Fruit fly (Drosophila melanogaster) whole organism, embryonic: Measurements from ENCODE around the gene RpS15Aa.

Experiments used
- ATbp ChIP-seq: fragments of 200-800 bp; sonication (Bioruptor generic); optimal IDR thresholded peaks from 2 replicates; lab custom pipeline; 2017; ENCODE audit warnings: missing biosample characterization, mild to moderate bottlenecking, missing genetic modification characterization, missing genetic modification reagents
- CG10431 ChIP-seq: fragments of 200-800 bp; sonication (Bioruptor generic); optimal IDR thresholded peaks from 3 replicates; lab custom pipeline; 2018; ENCODE audit warnings: missing biosample characterization, mild to moderate bottlenecking, missing genetic modification characterization
- CG10959 ChIP-seq: fragments of 200-800 bp; sonication (Bioruptor generic); IDR thresholded peaks from 2 replicates; pipeline ENCODE4 v1.3.6; 2022; ENCODE audit warnings: missing biosample characterization, missing genetic modification characterization
- CG14860 ChIP-seq: fragments of 200-800 bp; sonication (Bioruptor generic); IDR thresholded peaks from 3 replicates; pipeline ENCODE4 v1.3.6; 2022; ENCODE audit warnings: missing biosample characterization, missing genetic modification characterization; ENCODE audit not compliant: partially characterized antibody
- CG15601 ChIP-seq: fragments of 200-800 bp; sonication (Bioruptor generic); optimal IDR thresholded peaks from 3 replicates; lab custom pipeline; 2019; ENCODE audit warnings: missing biosample characterization, mild to moderate bottlenecking, missing genetic modification characterization, moderate library complexity
- CG1602 ChIP-seq: fragments of 200-800 bp; sonication (Bioruptor generic); optimal IDR thresholded peaks from 3 replicates; lab custom pipeline; 2016; ENCODE audit warnings: missing biosample characterization, missing genetic modification characterization
- CG17385 ChIP-seq: fragments of 200-800 bp; sonication (Bioruptor generic); optimal IDR thresholded peaks from 3 replicates; lab custom pipeline; 2018; ENCODE audit warnings: missing biosample characterization, mild to moderate bottlenecking, missing genetic modification characterization
- CG32532 ChIP-seq: fragments of 200-800 bp; sonication (Bioruptor generic); IDR thresholded peaks from 2 replicates; pipeline ENCODE4 v1.3.6; 2022; ENCODE audit warnings: missing biosample characterization, missing genetic modification characterization
- CG33557 ChIP-seq: fragments of 200-800 bp; sonication (Bioruptor generic); optimal IDR thresholded peaks from 2 replicates; lab custom pipeline; 2019; ENCODE audit warnings: missing biosample characterization, mild to moderate bottlenecking, missing genetic modification characterization, moderate library complexity
- CG34224 ChIP-seq: fragments of 200-800 bp; sonication (Bioruptor generic); IDR thresholded peaks from 3 replicates; pipeline ENCODE4 v1.3.6; 2022; ENCODE audit warnings: missing biosample characterization, missing genetic modification characterization; ENCODE audit not compliant: partially characterized antibody
- CG34376 ChIP-seq: fragments of 200-800 bp; sonication (Bioruptor generic); optimal IDR thresholded peaks from 2 replicates; lab custom pipeline; 2018; ENCODE audit warnings: missing biosample characterization, mild to moderate bottlenecking, missing genetic modification characterization
- CG4424 ChIP-seq: fragments of 200-800 bp; sonication (Bioruptor generic); optimal IDR thresholded peaks from 3 replicates; lab custom pipeline; 2016; ENCODE audit warnings: missing biosample characterization, missing genetic modification characterization
- CG7556 ChIP-seq: fragments of 200-800 bp; sonication (Bioruptor generic); optimal IDR thresholded peaks from 2 replicates; lab custom pipeline; 2017; ENCODE audit warnings: missing biosample characterization, mild to moderate bottlenecking, missing genetic modification characterization
- CG8924 ChIP-seq: fragments of 200-800 bp; optimal IDR thresholded peaks from 3 replicates; lab custom pipeline; 2019; ENCODE audit warnings: missing biosample characterization, mild to moderate bottlenecking, missing genetic modification characterization, moderate library complexity
- CG9215 ChIP-seq: fragments of 200-800 bp; sonication (Bioruptor generic); IDR thresholded peaks from 2 replicates; pipeline ENCODE4 v1.3.6; 2022; ENCODE audit warnings: missing biosample characterization, missing genetic modification characterization
- CG9727 ChIP-seq: fragments of 200-800 bp; sonication (Bioruptor generic); optimal IDR thresholded peaks from 3 replicates; lab custom pipeline; 2017; ENCODE audit warnings: missing biosample characterization, mild to moderate bottlenecking, missing genetic modification characterization
- CG9932 ChIP-seq: fragments of 200-800 bp; sonication (Bioruptor generic); IDR thresholded peaks from 2 replicates; pipeline ENCODE4 v1.3.6; 2022; ENCODE audit warnings: missing biosample characterization, missing genetic modification characterization
- Doc3 ChIP-seq: fragments of 200-800 bp; sonication (Bioruptor generic); IDR thresholded peaks from 3 replicates; pipeline ENCODE4 v1.3.6; 2022; ENCODE audit warnings: missing biosample characterization, missing genetic modification characterization; ENCODE audit not compliant: partially characterized antibody
- Hmr ChIP-seq: fragments of 200-800 bp; sonication (Bioruptor generic); optimal IDR thresholded peaks from 3 replicates; lab custom pipeline; 2017; ENCODE audit warnings: mild to moderate bottlenecking, missing biosample characterization, missing genetic modification reagents, missing genetic modification characterization
- Hr3 ChIP-seq: fragments of 200-800 bp; sonication (Bioruptor generic); optimal IDR thresholded peaks from 3 replicates; lab custom pipeline; 2016; ENCODE audit warnings: missing biosample characterization, missing genetic modification characterization
- MBD-R2 ChIP-seq: fragments of 200-800 bp; sonication (Bioruptor generic); IDR thresholded peaks from 2 replicates; pipeline ENCODE4 v1.3.6; 2022; ENCODE audit warnings: missing biosample characterization, missing genetic modification characterization
- Mad ChIP-seq: fragments of 200-800 bp; sonication (Bioruptor generic); optimal IDR thresholded peaks from 2 replicates; lab custom pipeline; 2016; ENCODE audit warnings: missing biosample characterization, missing genetic modification characterization
- Max ChIP-seq: fragments of 200-800 bp; sonication (Bioruptor generic); optimal IDR thresholded peaks from 2 replicates; lab custom pipeline; 2016; ENCODE audit warnings: missing biosample characterization, mild to moderate bottlenecking, missing genetic modification characterization
- Nf-YA ChIP-seq: fragments of 200-800 bp; sonication (Bioruptor generic); IDR thresholded peaks from 2 replicates; pipeline ENCODE4 v1.3.6; 2022; ENCODE audit warnings: missing biosample characterization, missing genetic modification characterization
- Rfx ChIP-seq: fragments of 200-800 bp; sonication (Bioruptor generic); IDR thresholded peaks from 2 replicates; pipeline ENCODE4 v1.3.6; 2022; ENCODE audit warnings: missing biosample characterization, missing genetic modification characterization
- Sox100B ChIP-seq: fragments of 200-800 bp; sonication (Bioruptor generic); optimal IDR thresholded peaks from 3 replicates; lab custom pipeline; 2018; ENCODE audit warnings: missing biosample characterization, mild to moderate bottlenecking, missing genetic modification characterization
- Sry-δ ChIP-seq: fragments of 200-800 bp; sonication (Bioruptor generic); optimal IDR thresholded peaks from 2 replicates; lab custom pipeline; 2016; ENCODE audit warnings: missing biosample characterization, missing genetic modification characterization
- Trl ChIP-seq, 3 experiments: fragments of >200 bp in 2 of 3; fragments of 200-800 bp in 1 of 3; sonication (Bioruptor generic) in 1 of 3; optimal IDR thresholded peaks; 2 replicates in 1 of 3; 3 replicates in 2 of 3; lab custom pipeline; 2016 to 2017; ENCODE audit warnings: missing biosample characterization in 1 of 3, missing genetic modification characterization in 1 of 3
- YL-1 ChIP-seq: fragments of 200-800 bp; sonication (Bioruptor generic); optimal IDR thresholded peaks from 3 replicates; lab custom pipeline; 2017; ENCODE audit warnings: missing biosample characterization, mild to moderate bottlenecking, missing genetic modification characterization
- az2 ChIP-seq: fragments of 200-800 bp; sonication (Bioruptor generic); optimal IDR thresholded peaks from 3 replicates; lab custom pipeline; 2016; ENCODE audit warnings: missing biosample characterization, missing genetic modification characterization
- bbx ChIP-seq: fragments of 200-800 bp; sonication (Bioruptor generic); IDR thresholded peaks from 2 replicates; pipeline ENCODE4 v1.3.6; 2022; ENCODE audit warnings: missing biosample characterization, missing genetic modification characterization; ENCODE audit not compliant: partially characterized antibody
- chm ChIP-seq: fragments of 200-800 bp; sonication (Bioruptor generic); IDR thresholded peaks from 2 replicates; pipeline ENCODE4 v1.3.6; 2022; ENCODE audit warnings: missing biosample characterization, missing genetic modification characterization
- crol ChIP-seq: fragments of 200-800 bp; sonication (Bioruptor generic); IDR thresholded peaks from 2 replicates; pipeline ENCODE4 v1.3.6; 2022; ENCODE audit warnings: missing biosample characterization, missing genetic modification characterization
- ind ChIP-seq: fragments of 200-800 bp; sonication (Bioruptor generic); optimal IDR thresholded peaks from 3 replicates; lab custom pipeline; 2016; ENCODE audit warnings: missing biosample characterization, missing genetic modification characterization
- jumu ChIP-seq: fragments of 200-800 bp; sonication (Bioruptor generic); optimal IDR thresholded peaks from 3 replicates; lab custom pipeline; 2016; ENCODE audit warnings: missing biosample characterization, missing genetic modification characterization
- knrl ChIP-seq: fragments of 200-800 bp; sonication (Bioruptor generic); IDR thresholded peaks from 3 replicates; pipeline ENCODE4 v1.3.6; 2022; ENCODE audit warnings: missing biosample characterization, missing genetic modification characterization; ENCODE audit not compliant: partially characterized antibody
- lilli ChIP-seq: fragments of 200-800 bp; sonication (Bioruptor generic); optimal IDR thresholded peaks from 3 replicates; lab custom pipeline; 2016; ENCODE audit warnings: missing biosample characterization, missing genetic modification characterization
- mld ChIP-seq: fragments of 200-800 bp; sonication (Bioruptor generic); IDR thresholded peaks from 3 replicates; pipeline ENCODE4 v1.3.6; 2022; ENCODE audit warnings: missing biosample characterization, missing genetic modification characterization; ENCODE audit not compliant: partially characterized antibody
- nau ChIP-seq: fragments of 200-800 bp; sonication (Bioruptor generic); optimal IDR thresholded peaks from 3 replicates; lab custom pipeline; 2017; ENCODE audit warnings: missing biosample characterization, mild to moderate bottlenecking, missing genetic modification characterization, missing genetic modification reagents
- repo ChIP-seq: fragments of 200-800 bp; sonication (Bioruptor generic); optimal IDR thresholded peaks from 2 replicates; lab custom pipeline; 2016; ENCODE audit warnings: missing biosample characterization, missing genetic modification characterization
- row ChIP-seq: fragments of 200-800 bp; sonication (Bioruptor generic); IDR thresholded peaks from 3 replicates; pipeline ENCODE4 v1.3.6; 2022; ENCODE audit warnings: missing biosample characterization, missing genetic modification characterization
- sisA ChIP-seq: fragments of 200-800 bp; sonication (Bioruptor generic); IDR thresholded peaks from 2 replicates; pipeline ENCODE4 v1.3.6; 2022; ENCODE audit warnings: missing biosample characterization, missing genetic modification characterization
- slou ChIP-seq: fragments of 200-800 bp; sonication (Bioruptor generic); optimal IDR thresholded peaks from 3 replicates; lab custom pipeline; 2016; ENCODE audit warnings: missing biosample characterization, missing genetic modification characterization
- sna ChIP-seq: fragments of 200-800 bp; sonication (Bioruptor generic); IDR thresholded peaks from 2 replicates; pipeline ENCODE4 v1.3.6; 2022; ENCODE audit warnings: missing biosample characterization, missing genetic modification characterization; ENCODE audit not compliant: partially characterized antibody
- sob ChIP-seq: fragments of 200-800 bp; sonication (Bioruptor generic); IDR thresholded peaks from 2 replicates; pipeline ENCODE4 v1.3.6; 2022; ENCODE audit warnings: missing biosample characterization, missing genetic modification characterization
- sqz ChIP-seq: fragments of 200-800 bp; sonication (Bioruptor generic); optimal IDR thresholded peaks from 3 replicates; lab custom pipeline; 2018; ENCODE audit warnings: missing biosample characterization, mild to moderate bottlenecking, missing genetic modification characterization
- trh ChIP-seq: fragments of 200-800 bp; sonication (Bioruptor generic); optimal IDR thresholded peaks from 2 replicates; lab custom pipeline; 2016; ENCODE audit warnings: missing biosample characterization, missing genetic modification characterization
- z ChIP-seq: fragments of 200-800 bp; sonication (Bioruptor generic); IDR thresholded peaks from 3 replicates; pipeline ENCODE4 v1.3.6; 2022; ENCODE audit warnings: missing biosample characterization, missing genetic modification characterization

Gene RpS15Aa

DNA sequence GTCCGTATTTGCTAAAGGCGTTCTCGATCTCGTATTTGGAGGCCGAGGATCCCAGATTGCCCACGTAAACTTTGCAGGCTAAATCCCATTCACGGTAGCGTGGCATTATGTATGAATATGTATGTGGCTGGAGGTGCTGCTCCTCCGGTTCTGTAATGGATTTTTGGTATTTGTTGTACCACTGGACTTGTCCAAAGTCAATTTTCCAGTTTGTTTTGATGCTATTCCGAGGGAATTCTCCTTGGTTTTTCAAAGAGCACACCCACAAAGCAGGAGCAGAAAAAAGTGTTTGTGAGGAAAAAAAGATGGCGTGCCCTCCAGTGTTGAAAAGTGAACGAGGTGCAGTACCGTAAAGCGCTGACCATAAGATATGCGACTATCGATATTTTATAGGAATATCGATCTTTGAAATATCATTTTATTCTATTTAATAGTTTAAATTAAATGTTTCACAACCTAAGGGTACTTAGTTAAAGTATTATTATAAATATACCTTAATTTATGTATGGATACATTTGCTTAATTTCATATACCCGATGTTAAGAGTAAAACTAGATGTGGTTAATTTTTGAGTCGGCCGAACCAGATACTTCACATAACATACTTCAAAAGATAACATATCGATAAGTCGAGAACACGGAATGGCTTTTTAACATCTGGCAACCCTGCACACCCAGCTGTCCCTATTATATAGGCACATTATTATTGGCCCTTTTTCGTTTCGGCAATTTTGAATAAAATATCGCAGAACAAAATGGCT, 47.3 kb upstream of the RpS15Aa start, which contains the start of the genes Rbp1-like and Tim9a (continued):
- peak; percentile 39 for TF ChIP-seq Max (GFP tag; lab: Kevin White, UChicago)
- TF ChIP-seq Sox100B (GFP tag; lab: Kevin White, UChicago), result peak; percentile 38
- TF ChIP-seq CG34224 (GFP tag; lab: Robert Waterston, UW), result peak; percentile 65
- peak; percentile 65 for TF ChIP-seq CG9932
- peak; percentile 53 for TF ChIP-seq CG34376 (GFP tag; lab: Kevin White, UChicago)
- peak; percentile 29 for TF ChIP-seq slou
- peak; percentile 41 for TF ChIP-seq CG7556 (GFP tag; lab: Kevin White, UChicago)
- TF ChIP-seq Rfx (GFP tag; lab: Robert Waterston, UW), result peak; percentile 56
- TF ChIP-seq sisA (GFP tag; lab: Robert Waterston, UW), result no peak
- TF ChIP-seq CG10959 (GFP tag; lab: Robert Waterston, UW), result no peak
- peak; percentile 22; the same call in 1 of the 2 replicates for TF ChIP-seq CG32532 (GFP tag; lab: Robert Waterston, UW)
- peak; percentile 73 for TF ChIP-seq YL-1 (GFP tag; lab: Kevin White, UChicago)
- 0 out of 2 replicates have a peak, but pooled peaks have one; percentile 13 for TF ChIP-seq CG9215 (GFP tag; lab: Robert Waterston, UW)
- peak; percentile 24; the same call in 1 of the 2 replicates for TF ChIP-seq MBD-R2 (GFP tag; lab: Robert Waterston, UW)
- TF ChIP-seq CG33557 (GFP tag; lab: Kevin White, UChicago), result peak; percentile 17
- no peak for TF ChIP-seq repo
- TF ChIP-seq mld, result peak; percentile 60; the same call in 1 of the 3 replicates
- peak; percentile 69 for TF ChIP-seq CG14860 (GFP tag; lab: Robert Waterston, UW)
- TF ChIP-seq CG8924 (tag; lab: Kevin White, UChicago), result peak; percentile 46
- TF ChIP-seq Mad (GFP tag; lab: Kevin White, UChicago), result peak; percentile 15
- TF ChIP-seq nau (GFP tag; lab: Kevin White, UChicago), result no peak
- peak; percentile 32 for TF ChIP-seq CG17385 (GFP tag; lab: Kevin White, UChicago)
- peak; percentile 62; the same call in 1 of the 2 replicates for TF ChIP-seq sna (GFP tag; lab: Robert Waterston, UW)
- 0 out of 2 replicates have a peak, but pooled peaks have one; percentile 17 for TF ChIP-seq bbx (GFP tag; lab: Robert Waterston, UW)
- peak; percentile 30 for TF ChIP-seq CG9727 (GFP tag; lab: Kevin White, UChicago)
- no peak for TF ChIP-seq ATbp (GFP tag; lab: Kevin White, UChicago)
- TF ChIP-seq Sry-δ (GFP tag; lab: Kevin White, UChicago), result peak; percentile 52
- peak; percentile 26 for TF ChIP-seq ind (GFP tag; lab: Kevin White, UChicago)
- TF ChIP-seq CG1602 (GFP tag; lab: Kevin White, UChicago), result peak; percentile 16
- TF ChIP-seq Nf-YA, result no peak
- no peak for TF ChIP-seq az2 (GFP tag; lab: Kevin White, UChicago)
- TF ChIP-seq Hmr, result peak; percentile 44
- TF ChIP-seq trh (GFP tag; lab: Kevin White, UChicago), result no peak
- TF ChIP-seq Doc3 (GFP tag; lab: Robert Waterston, UW), result peak; percentile 71
- peak; percentile 67 for TF ChIP-seq sqz (GFP tag; lab: Kevin White, UChicago)
- TF ChIP-seq lilli (GFP tag; lab: Kevin White, UChicago), result peak; percentile 11
- peak; percentile 36 for TF ChIP-seq CG10431
- peak; percentile 28 for TF ChIP-seq CG15601
- no peak for TF ChIP-seq z (GFP tag; lab: Robert Waterston, UW)
- TF ChIP-seq Hr3 (GFP tag; lab: Kevin White, UChicago), result peak; percentile 41
- peak; percentile 75 for TF ChIP-seq row (GFP tag; lab: Robert Waterston, UW)
- TF ChIP-seq chm (GFP tag; lab: Robert Waterston, UW), result no peak
- TF ChIP-seq jumu (GFP tag; lab: Kevin White, UChicago), result no peak
- no peak for TF ChIP-seq sob (GFP tag; lab: Robert Waterston, UW)
- no peak for TF ChIP-seq Trl (optimal IDR thresholded peaks at IDR 0.05; lab: Kevin White, UChicago)
- TF ChIP-seq Trl (GFP tag; optimal IDR thresholded peaks at IDR 0.05; lab: Kevin White, UChicago), result no peak
- no peak for TF ChIP-seq crol (GFP tag; lab: Robert Waterston, UW)
- TF ChIP-seq knrl, result peak; percentile 79
- TF ChIP-seq CG4424 (GFP tag; lab: Kevin White, UChicago), result peak; percentile 39
